Worm (Caenorhabditis elegans): ENCODE measurements around the gene K09D9.3.

ce11 chrV:3974361-3974760, 44.9 kb upstream of the K09D9.3 start, which contains the start of gene str-82:
- no peak for TF ChIP-seq snpc-4 (tag; optimal IDR thresholded peaks at IDR 0.05)
- TF ChIP-seq nhr-23 (tag; optimal IDR thresholded peaks at IDR 0.05), result no peak
